Worm (Caenorhabditis elegans) whole organism, late embryonic: Measurements from ENCODE around the gene cpf-2.

ENCODE experiments used
- C38D4.7 ChIP-seq: fragments of 200-800 bp; sonication (Bioruptor generic); optimal IDR thresholded peaks from 2 replicates; lab custom pipeline; 2018; ENCODE audit warnings: mild to moderate bottlenecking, missing genetic modification characterization, moderate library complexity, missing compliant biosample characterization
- K02D7.2 ChIP-seq: sonication (generic microtip); optimal IDR thresholded peaks from 2 replicates; lab custom pipeline; 2017; ENCODE audit warnings: mild to moderate bottlenecking, missing genetic modification characterization, missing compliant biosample characterization
- K09A11.1 ChIP-seq: sonication (generic microtip); optimal IDR thresholded peaks from 2 replicates; lab custom pipeline; 2017; ENCODE audit warnings: antibody characterized with exemption, mild to moderate bottlenecking, missing genetic modification characterization, missing compliant biosample characterization; ENCODE audit not compliant: insufficient read depth
- ceh-19 ChIP-seq: fragments of 200-800 bp; sonication (Bioruptor generic); optimal IDR thresholded peaks from 2 replicates; lab custom pipeline; 2018; ENCODE audit warnings: mild to moderate bottlenecking, missing genetic modification characterization, missing compliant biosample characterization
- ceh-30 ChIP-seq: fragments of 150-350 bp; optimal IDR thresholded peaks from 2 replicates; lab custom pipeline; 2014; ENCODE audit warnings: missing biosample characterization, missing genetic modification characterization
- ceh-31 ChIP-seq: sonication (generic microtip); optimal IDR thresholded peaks from 2 replicates; lab custom pipeline; 2016; ENCODE audit warnings: missing genetic modification characterization, missing compliant biosample characterization
- ceh-34 ChIP-seq: sonication (generic microtip); optimal IDR thresholded peaks from 2 replicates; lab custom pipeline; 2016; ENCODE audit warnings: mild to moderate bottlenecking, missing genetic modification characterization, missing compliant biosample characterization
- ceh-48 ChIP-seq: sonication (generic microtip); optimal IDR thresholded peaks from 2 replicates; lab custom pipeline; 2016; ENCODE audit warnings: missing genetic modification characterization, inconsistent platforms, missing compliant biosample characterization
- ceh-9 ChIP-seq: sonication (generic microtip); optimal IDR thresholded peaks from 2 replicates; lab custom pipeline; 2016; ENCODE audit warnings: mild to moderate bottlenecking, missing genetic modification characterization, inconsistent platforms, missing compliant biosample characterization
- elt-2 ChIP-seq: sonication (generic microtip); optimal IDR thresholded peaks from 2 replicates; lab custom pipeline; 2016; ENCODE audit warnings: missing genetic modification reagents, missing genetic modification characterization, missing compliant biosample characterization
- fax-1 ChIP-seq: sonication (generic microtip); optimal IDR thresholded peaks from 2 replicates; lab custom pipeline; 2016; ENCODE audit warnings: missing genotype, missing genetic modification characterization, missing compliant biosample characterization
- gmeb-2 ChIP-seq: sonication (generic microtip); optimal IDR thresholded peaks from 2 replicates; lab custom pipeline; 2016; ENCODE audit warnings: missing genetic modification characterization, inconsistent platforms, missing compliant biosample characterization
- hlh-13 ChIP-seq: fragments of 200-800 bp; sonication (Bioruptor generic); optimal IDR thresholded peaks from 2 replicates; lab custom pipeline; 2018; ENCODE audit warnings: mild to moderate bottlenecking, missing genetic modification characterization, missing compliant biosample characterization
- hlh-6 ChIP-seq: sonication (generic microtip); optimal IDR thresholded peaks from 2 replicates; lab custom pipeline; 2016; ENCODE audit warnings: missing genotype, missing genetic modification characterization, missing compliant biosample characterization
- lim-6 ChIP-seq: sonication (generic microtip); optimal IDR thresholded peaks from 2 replicates; lab custom pipeline; 2016; ENCODE audit warnings: missing genetic modification characterization, missing compliant biosample characterization
- lin-11 ChIP-seq: fragments of 200-800 bp; sonication (Bioruptor generic); optimal IDR thresholded peaks from 2 replicates; lab custom pipeline; 2018; ENCODE audit warnings: mild to moderate bottlenecking, missing genetic modification characterization, missing compliant biosample characterization
- mec-3 ChIP-seq: sonication (generic microtip); optimal IDR thresholded peaks from 2 replicates; lab custom pipeline; 2016; ENCODE audit warnings: borderline replicate concordance, missing genetic modification characterization, missing compliant biosample characterization
- nfya-1 ChIP-seq: sonication (generic microtip); optimal IDR thresholded peaks from 2 replicates; lab custom pipeline; 2017; ENCODE audit warnings: missing genetic modification characterization, mild to moderate bottlenecking, missing compliant biosample characterization, antibody characterized with exemption, moderate library complexity
- npax-4 ChIP-seq: sonication (generic microtip); optimal IDR thresholded peaks from 2 replicates; lab custom pipeline; 2016; ENCODE audit warnings: missing genetic modification characterization, missing compliant biosample characterization
- odd-2 ChIP-seq: sonication (generic microtip); optimal IDR thresholded peaks from 2 replicates; lab custom pipeline; 2017; ENCODE audit warnings: antibody characterized with exemption, mild to moderate bottlenecking, missing genetic modification characterization, missing compliant biosample characterization
- pros-1 ChIP-seq: fragments of 150-350 bp; optimal IDR thresholded peaks from 2 replicates; lab custom pipeline; 2014; ENCODE audit warnings: missing biosample characterization, missing genetic modification reagents, missing genetic modification characterization
- ref-2 ChIP-seq: sonication (generic microtip); optimal IDR thresholded peaks from 2 replicates; lab custom pipeline; 2016; ENCODE audit warnings: missing genetic modification characterization, missing compliant biosample characterization
- sdc-2 ChIP-seq: sonication (generic microtip); optimal IDR thresholded peaks from 2 replicates; lab custom pipeline; 2016; ENCODE audit warnings: missing genotype, missing genetic modification characterization, missing compliant biosample characterization
- syd-9 ChIP-seq: sonication (generic microtip); optimal IDR thresholded peaks from 2 replicates; lab custom pipeline; 2016; ENCODE audit warnings: mild to moderate bottlenecking, missing genetic modification characterization, moderate library complexity, missing compliant biosample characterization
- tbx-2 ChIP-seq: sonication (generic microtip); optimal IDR thresholded peaks from 2 replicates; lab custom pipeline; 2016; ENCODE audit warnings: missing genetic modification characterization, missing compliant biosample characterization
- unc-3 ChIP-seq, 2 experiments: fragments of 200-800 bp in 1 of 2; sonication (Bioruptor generic) in 1 of 2; sonication (generic microtip) in 1 of 2; conservative IDR thresholded peaks in 1 of 2; optimal IDR thresholded peaks in 1 of 2; 2 replicates each; pipeline versions ENCODE4 v1.3.6 to Lab custom; 2016 to 2022; ENCODE audit warnings: missing compliant biosample characterization in 2 of 2, missing genetic modification characterization in 2 of 2, missing genetic modification reagents in 1 of 2
- unc-42 ChIP-seq: sonication (generic microtip); optimal IDR thresholded peaks from 2 replicates; lab custom pipeline; 2016; ENCODE audit warnings: missing genotype, missing genetic modification characterization, missing compliant biosample characterization
- unc-55 ChIP-seq: sonication (generic microtip); optimal IDR thresholded peaks from 2 replicates; lab custom pipeline; 2017; ENCODE audit warnings: missing biosample characterization, missing genetic modification reagents, missing genetic modification characterization
- ztf-16 ChIP-seq: sonication (generic microtip); optimal IDR thresholded peaks from 2 replicates; lab custom pipeline; 2017; ENCODE audit warnings: missing genetic modification characterization, missing compliant biosample characterization

cpf-2 gene

ce11 chrIII:13262987-13263386, 5.7 kb downstream of the cpf-2 start, which contains the start of gene F56A8.4:
TSS of gene F56A8.4 (plus strand) at chrIII:13263287.
- TF ChIP-seq hlh-6 (tag; lab: Kevin White, UChicago), result no peak
- no peak for TF ChIP-seq K09A11.1 (tag; lab: Kevin White, UChicago)
- no peak for TF ChIP-seq fax-1
- no peak for TF ChIP-seq lim-6 (tag; lab: Kevin White, UChicago)
- TF ChIP-seq ceh-9 (tag; lab: Kevin White, UChicago), result no peak
- TF ChIP-seq K02D7.2 (tag; lab: Kevin White, UChicago), result no peak
- no peak for TF ChIP-seq pros-1
- no peak for TF ChIP-seq sdc-2 (tag; lab: Kevin White, UChicago)
- TF ChIP-seq syd-9 (tag; lab: Kevin White, UChicago), result no peak
- TF ChIP-seq lin-11, result no peak

- TF ChIP-seq gmeb-2 (tag; lab: Kevin White, UChicago) (no peak), ceh-48 (tag; lab: Kevin White, UChicago) (no peak), tbx-2 (tag; lab: Kevin White, UChicago) (no peak), ceh-9 (tag; lab: Kevin White, UChicago) (no peak), unc-3 (GFP tag; conservative IDR thresholded peaks at IDR 0.05; lab: Robert Waterston, UW) (no peak), unc-3 (tag; optimal IDR thresholded peaks at IDR 0.05; lab: Kevin White, UChicago) (no peak), npax-4 (tag; lab: Kevin White, UChicago) (no peak), elt-2 (tag; lab: Kevin White, UChicago) (no peak), hlh-13 (GFP tag; lab: Kevin White, UChicago) (no peak), odd-2 (tag; lab: Kevin White, UChicago) (no peak)
Measured at ce11 chrIII:13260344-13260743, 8.3 kb downstream of the cpf-2 start.

- peak; percentile 29 for TF ChIP-seq nfya-1 (tag; lab: Kevin White, UChicago)
- TF ChIP-seq unc-42 (tag; lab: Kevin White, UChicago), result no peak
- no peak for TF ChIP-seq K02D7.2 (tag; lab: Kevin White, UChicago)
- no peak for TF ChIP-seq ceh-34 (tag; lab: Kevin White, UChicago)
- TF ChIP-seq ztf-16 (tag; lab: Kevin White, UChicago), result no peak
- TF ChIP-seq fax-1, result no peak
Measured at ce11 chrIII:13258752-13259151, 9.9 kb downstream of the cpf-2 start.

- TF ChIP-seq tbx-2 (tag; lab: Kevin White, UChicago) (no peak), C38D4.7 (GFP tag; lab: Kevin White, UChicago) (no peak), nfya-1 (tag; lab: Kevin White, UChicago) (peak; percentile 41), ref-2 (tag; lab: Kevin White, UChicago) (peak; percentile 51), ceh-19 (GFP tag; lab: Kevin White, UChicago) (peak; percentile 63), ceh-34 (tag; lab: Kevin White, UChicago) (peak; percentile 67), ceh-31 (tag; lab: Kevin White, UChicago) (peak; percentile 71), hlh-6 (tag; lab: Kevin White, UChicago) (no peak), unc-42 (tag; lab: Kevin White, UChicago) (peak; percentile 65), ceh-30 (no peak), unc-55 (GFP tag; lab: Kevin White, UChicago) (peak; percentile 1), syd-9 (tag; lab: Kevin White, UChicago) (no peak)
Measured at ce11 chrIII:13258163-13258562, 10.5 kb downstream of the cpf-2 start.

ce11 chrIII:13256438-13256928, 12.2 kb downstream of the cpf-2 start, which contains the start of gene F56A8.3:
TSS of gene F56A8.3 (plus strand) at chrIII:13256878.
- TF ChIP-seq mec-3 (tag; lab: Kevin White, UChicago) (no peak), nfya-1 (tag; lab: Kevin White, UChicago) (peak; percentile 30), K02D7.2 (tag; lab: Kevin White, UChicago) (peak; percentile 8)
